Fruit fly (Drosophila melanogaster): ENCODE results near the gene CG16721.

Gene CG16721

DNA sequence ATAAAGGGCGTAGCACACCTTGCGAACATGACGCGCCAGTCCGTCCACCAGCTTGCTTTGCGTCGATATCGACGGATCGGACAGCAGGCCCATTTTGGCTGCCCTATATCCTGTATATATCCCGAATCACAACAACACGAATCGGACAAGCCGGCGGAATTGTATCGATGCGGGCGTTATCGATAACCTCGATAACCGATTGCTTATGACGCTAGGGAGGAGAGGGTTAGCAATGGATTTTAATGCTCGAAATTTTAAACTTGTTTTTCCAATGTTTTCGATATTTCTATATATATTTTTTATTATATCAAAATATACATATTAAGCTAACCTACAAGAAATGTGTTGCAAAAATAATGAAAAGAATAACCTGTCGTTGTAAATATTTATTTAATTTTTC, 6.5 kb upstream of the CG16721 start, which contains the start of gene GAA1 (continued):
- TF ChIP-seq CG13775 (GFP tag; optimal IDR thresholded peaks at IDR 0.05) (no peak), CG7556 (GFP tag; optimal IDR thresholded peaks at IDR 0.05) (no peak), CTCF (GFP tag; optimal IDR thresholded peaks at IDR 0.05) (no peak), ash1 (GFP tag; optimal IDR thresholded peaks at IDR 0.05) (no peak), CG12236 (GFP tag; optimal IDR thresholded peaks at IDR 0.05) (no peak), CG11093 (GFP tag; IDR thresholded peaks at IDR 0.05) (no peak), CG1832 (GFP tag; optimal IDR thresholded peaks at IDR 0.05) (no peak), CG12219 (GFP tag; optimal IDR thresholded peaks at IDR 0.05) (no peak), Tbp (GFP tag; optimal IDR thresholded peaks at IDR 0.05) (no peak), CG3407 (GFP tag; optimal IDR thresholded peaks at IDR 0.05) (no peak), Lpt (GFP tag; optimal IDR thresholded peaks at IDR 0.05) (no peak), grn (GFP tag; optimal IDR thresholded peaks at IDR 0.05) (no peak), Doc2 (GFP tag; IDR thresholded peaks at IDR 0.05) (no peak), sd (tag; optimal IDR thresholded peaks at IDR 0.05) (no peak), Nf-YB (GFP tag; optimal IDR thresholded peaks at IDR 0.05) (no peak), Doc3 (GFP tag; IDR thresholded peaks at IDR 0.05; ENCODE audit: partially characterized antibody) (peak; percentile 55; the same call in 2 of the 3 replicates), CG1792 (GFP tag; optimal IDR thresholded peaks at IDR 0.05) (no peak), Asciz (GFP tag; optimal IDR thresholded peaks at IDR 0.05) (no peak), caup (GFP tag; optimal IDR thresholded peaks at IDR 0.05; ENCODE audit: severe bottlenecking) (no peak), CG31365 (tag; optimal IDR thresholded peaks at IDR 0.05) (no peak), emc (GFP tag; optimal IDR thresholded peaks at IDR 0.05) (no peak), CG17328 (GFP tag; IDR thresholded peaks at IDR 0.05) (no peak), CG15601 (tag; optimal IDR thresholded peaks at IDR 0.05) (no peak), zfh2 (GFP tag; optimal IDR thresholded peaks at IDR 0.05) (no peak), ind (GFP tag; optimal IDR thresholded peaks at IDR 0.05) (peak; percentile 3), Side (GFP tag; optimal IDR thresholded peaks at IDR 0.05) (no peak), CG4328 (GFP tag; optimal IDR thresholded peaks at IDR 0.05) (no peak), CG11085 (GFP tag; IDR thresholded peaks at IDR 0.05) (no peak), zfh1 (GFP tag; IDR thresholded peaks at IDR 0.05) (no peak), MBD-R2 (GFP tag; IDR thresholded peaks at IDR 0.05) (peak; percentile 80), Optix (GFP tag; IDR thresholded peaks at IDR 0.05) (no peak), Ets97D (GFP tag; optimal IDR thresholded peaks at IDR 0.05) (no peak), sc (optimal IDR thresholded peaks at IDR 0.05) (no peak), sc (GFP tag; optimal IDR thresholded peaks at IDR 0.05) (no peak), bbx (GFP tag; IDR thresholded peaks at IDR 0.05; ENCODE audit: partially characterized antibody) (peak; percentile 93), PHDP (tag; optimal IDR thresholded peaks at IDR 0.05) (no peak), CG10959 (GFP tag; IDR thresholded peaks at IDR 0.05) (no peak), CG17568 (GFP tag; optimal IDR thresholded peaks at IDR 0.05) (no peak), CG1603 (tag; optimal IDR thresholded peaks at IDR 0.05) (no peak), dm (GFP tag; optimal IDR thresholded peaks at IDR 0.05) (no peak), CG15269 (tag; optimal IDR thresholded peaks at IDR 0.05) (no peak), CG11696 (GFP tag; IDR thresholded peaks at IDR 0.05) (no peak), slbo (GFP tag; IDR thresholded peaks at IDR 0.05) (peak; percentile 43; the same call in 1 of the 2 replicates), CG1233 (GFP tag; optimal IDR thresholded peaks at IDR 0.05) (no peak), hth (optimal IDR thresholded peaks at IDR 0.05) (no peak), Chrac-16 (GFP tag; optimal IDR thresholded peaks at IDR 0.05) (no peak), CG11456 (GFP tag; IDR thresholded peaks at IDR 0.05) (no peak), CG6654 (GFP tag; optimal IDR thresholded peaks at IDR 0.05) (no peak), C15 (GFP tag; IDR thresholded peaks at IDR 0.05) (no peak), odd (GFP tag; optimal IDR thresholded peaks at IDR 0.05) (no peak), Gug (GFP tag; IDR thresholded peaks at IDR 0.05) (peak; percentile 20; the same call in 1 of the 4 replicates), nmo (GFP tag; optimal IDR thresholded peaks at IDR 0.05) (no peak), BtbVII (GFP tag; optimal IDR thresholded peaks at IDR 0.05) (no peak), CG1024 (GFP tag; IDR thresholded peaks at IDR 0.05) (no peak)
